Worm (Caenorhabditis elegans): ENCODE measurements around the gene wbp-2.

ce11 chrII:9299679-9300078 is 29.9 kb upstream of the wbp-2 start:
- TF ChIP-seq hmg-11 (tag; optimal IDR thresholded peaks at IDR 0.05), result no peak
- TF ChIP-seq nhr-11 (tag; optimal IDR thresholded peaks at IDR 0.05), result no peak
- no peak for TF ChIP-seq snpc-4 (tag; optimal IDR thresholded peaks at IDR 0.05)
- no peak for TF ChIP-seq unc-62 (GFP tag; optimal IDR thresholded peaks at IDR 0.05)
- TF ChIP-seq nfya-1 (tag; optimal IDR thresholded peaks at IDR 0.05; ENCODE audit: insufficient read depth), result peak; percentile 32
- no peak for TF ChIP-seq ztf-11 (tag; optimal IDR thresholded peaks at IDR 0.05)
- no peak for TF ChIP-seq egl-27 (tag; optimal IDR thresholded peaks at IDR 0.05)
- TF ChIP-seq ztf-4 (tag; optimal IDR thresholded peaks at IDR 0.05), result no peak

Data from whole organism, L3 larva.